Worm (Caenorhabditis elegans) whole organism, mixed stage, embryonic: ENCODE measurements around the gene F07A11.4.

ENCODE experiments used
- M03D4.4 ChIP-seq: sonication (generic microtip); optimal IDR thresholded peaks from 2 replicates; lab custom pipeline; 2017; ENCODE audit warnings: mild to moderate bottlenecking, missing genetic modification characterization, missing compliant biosample characterization
- bed-3 ChIP-seq: fragments of 200-800 bp; sonication (Bioruptor generic); optimal IDR thresholded peaks from 3 replicates; lab custom pipeline; 2018; ENCODE audit warnings: mild to moderate bottlenecking, missing genetic modification characterization, moderate library complexity, missing compliant biosample characterization
- blmp-1 ChIP-seq: fragments of 150-350 bp; optimal IDR thresholded peaks from 2 replicates; lab custom pipeline; 2014; ENCODE audit warnings: missing biosample characterization, missing genetic modification characterization
- ceh-39 ChIP-seq: fragments of 150-350 bp; optimal IDR thresholded peaks from 2 replicates; lab custom pipeline; 2014; ENCODE audit warnings: missing biosample characterization, missing genetic modification characterization
- ceh-43 ChIP-seq: fragments of 200-800 bp; sonication (Bioruptor generic); optimal IDR thresholded peaks from 2 replicates; lab custom pipeline; 2018; ENCODE audit warnings: mild to moderate bottlenecking, missing genetic modification characterization, moderate library complexity, missing compliant biosample characterization
- ceh-83 ChIP-seq: fragments of 200-800 bp; sonication (Bioruptor generic); optimal IDR thresholded peaks from 2 replicates; lab custom pipeline; 2018; ENCODE audit warnings: mild to moderate bottlenecking, missing genetic modification characterization, missing compliant biosample characterization
- ces-1 ChIP-seq: fragments of 150-350 bp; optimal IDR thresholded peaks from 2 replicates; lab custom pipeline; 2014; ENCODE audit warnings: missing biosample characterization, missing genetic modification reagents, missing genetic modification characterization
- cnd-1 ChIP-seq: fragments of 200-800 bp; sonication (Bioruptor generic); optimal IDR thresholded peaks from 2 replicates; lab custom pipeline; 2018; ENCODE audit warnings: mild to moderate bottlenecking, missing genetic modification characterization, missing compliant biosample characterization
- drap-1 ChIP-seq: fragments of 200-800 bp; sonication (Bioruptor generic); optimal IDR thresholded peaks from 3 replicates; lab custom pipeline; 2018; ENCODE audit warnings: mild to moderate bottlenecking, missing genetic modification characterization, missing compliant biosample characterization
- elt-1 ChIP-seq: sonication (generic microtip); optimal IDR thresholded peaks from 2 replicates; lab custom pipeline; 2017; ENCODE audit warnings: missing genetic modification characterization, mild to moderate bottlenecking, missing compliant biosample characterization, antibody characterized with exemption, moderate library complexity, borderline replicate concordance; ENCODE audit not compliant: insufficient read depth
- elt-3 ChIP-seq: fragments of 150-350 bp; optimal IDR thresholded peaks from 2 replicates; lab custom pipeline; 2014; ENCODE audit warnings: missing biosample characterization, missing genetic modification characterization
- flh-1 ChIP-seq: fragments of 200-800 bp; sonication (Bioruptor generic); optimal IDR thresholded peaks from 2 replicates; lab custom pipeline; 2018; ENCODE audit warnings: mild to moderate bottlenecking, missing genetic modification characterization, moderate library complexity, missing compliant biosample characterization
- ham-2 ChIP-seq: fragments of 200-800 bp; sonication (Bioruptor generic); optimal IDR thresholded peaks from 2 replicates; lab custom pipeline; 2018; ENCODE audit warnings: mild to moderate bottlenecking, missing genetic modification characterization, missing compliant biosample characterization
- hlh-1 ChIP-seq: fragments of 150-350 bp; optimal IDR thresholded peaks from 2 replicates; lab custom pipeline; 2014; ENCODE audit warnings: missing biosample characterization, missing genetic modification reagents, missing genetic modification characterization
- lin-13 ChIP-seq: fragments of 150-350 bp; optimal IDR thresholded peaks from 2 replicates; lab custom pipeline; 2014; ENCODE audit warnings: missing biosample characterization, missing genetic modification characterization
- lin-32 ChIP-seq: fragments of 200-800 bp; sonication (Bioruptor generic); optimal IDR thresholded peaks from 2 replicates; lab custom pipeline; 2018; ENCODE audit warnings: mild to moderate bottlenecking, missing genetic modification characterization, missing compliant biosample characterization
- lsy-2 ChIP-seq: fragments of 150-350 bp; optimal IDR thresholded peaks from 2 replicates; lab custom pipeline; 2014; ENCODE audit warnings: missing biosample characterization, missing genetic modification characterization
- mab-5 ChIP-seq: fragments of 150-350 bp; optimal IDR thresholded peaks from 2 replicates; lab custom pipeline; 2014; ENCODE audit warnings: missing biosample characterization, missing genetic modification characterization
- mep-1 ChIP-seq: fragments of 150-350 bp; optimal IDR thresholded peaks from 2 replicates; lab custom pipeline; 2017; ENCODE audit warnings: missing biosample characterization, missing genetic modification reagents, missing genetic modification characterization, inconsistent platforms
- mls-2 ChIP-seq: sonication (generic microtip); optimal IDR thresholded peaks from 2 replicates; lab custom pipeline; 2016; ENCODE audit warnings: mild to moderate bottlenecking, missing genetic modification characterization, moderate library complexity, missing compliant biosample characterization
- nhr-12 ChIP-seq: fragments of 150-350 bp; optimal IDR thresholded peaks from 2 replicates; lab custom pipeline; 2014; ENCODE audit warnings: missing biosample characterization, missing genetic modification characterization
- nhr-2 ChIP-seq: fragments of 150-350 bp; optimal IDR thresholded peaks from 2 replicates; lab custom pipeline; 2014; ENCODE audit warnings: missing biosample characterization, missing genetic modification characterization
- nhr-237 ChIP-seq: fragments of 150-350 bp; optimal IDR thresholded peaks from 2 replicates; lab custom pipeline; 2014; ENCODE audit warnings: missing biosample characterization, missing genetic modification characterization
- nhr-28 ChIP-seq: fragments of 150-350 bp; optimal IDR thresholded peaks from 2 replicates; lab custom pipeline; 2014; ENCODE audit warnings: missing biosample characterization, missing genetic modification characterization
- nhr-76 ChIP-seq: sonication (generic microtip); optimal IDR thresholded peaks from 2 replicates; lab custom pipeline; 2017; ENCODE audit warnings: missing biosample characterization, missing genetic modification characterization
- pha-4 ChIP-seq: fragments of 150-350 bp; optimal IDR thresholded peaks from 2 replicates; lab custom pipeline; 2018; ENCODE audit warnings: missing biosample characterization, missing genetic modification reagents, missing genetic modification characterization
- sem-2 ChIP-seq: fragments of 200-800 bp; sonication (Bioruptor generic); optimal IDR thresholded peaks from 2 replicates; lab custom pipeline; 2018; ENCODE audit warnings: mild to moderate bottlenecking, missing genetic modification characterization, missing compliant biosample characterization
- snpc-4 ChIP-seq: fragments of 150-350 bp; optimal IDR thresholded peaks from 2 replicates; lab custom pipeline; 2014; ENCODE audit warnings: missing biosample characterization, missing genetic modification characterization
- sptf-1 ChIP-seq: sonication (generic microtip); optimal IDR thresholded peaks from 2 replicates; lab custom pipeline; 2017; ENCODE audit warnings: mild to moderate bottlenecking, missing genetic modification characterization, moderate library complexity, missing compliant biosample characterization
- tbx-8 ChIP-seq: fragments of 200-800 bp; sonication (Bioruptor generic); optimal IDR thresholded peaks from 2 replicates; lab custom pipeline; 2018; ENCODE audit warnings: mild to moderate bottlenecking, missing genetic modification characterization, moderate library complexity, missing compliant biosample characterization
- unc-120 ChIP-seq: sonication (generic microtip); optimal IDR thresholded peaks from 2 replicates; lab custom pipeline; 2017; ENCODE audit warnings: missing genetic modification characterization, missing compliant biosample characterization; ENCODE audit not compliant: poor library complexity, severe bottlenecking
- unc-39 ChIP-seq: fragments of 150-350 bp; optimal IDR thresholded peaks from 2 replicates; lab custom pipeline; 2014; ENCODE audit warnings: missing biosample characterization, missing genetic modification characterization
- unc-62 ChIP-seq: fragments of 150-350 bp; optimal IDR thresholded peaks from 2 replicates; lab custom pipeline; 2014; ENCODE audit warnings: missing biosample characterization, missing genetic modification reagents, missing genetic modification characterization
- zip-8 ChIP-seq: fragments of 150-350 bp; optimal IDR thresholded peaks from 2 replicates; lab custom pipeline; 2014; ENCODE audit warnings: missing biosample characterization, missing genetic modification characterization
- ztf-11 ChIP-seq: fragments of 150-350 bp; optimal IDR thresholded peaks from 2 replicates; lab custom pipeline; 2014; ENCODE audit warnings: missing biosample characterization, missing genetic modification characterization

F07A11.4 gene

DNA sequence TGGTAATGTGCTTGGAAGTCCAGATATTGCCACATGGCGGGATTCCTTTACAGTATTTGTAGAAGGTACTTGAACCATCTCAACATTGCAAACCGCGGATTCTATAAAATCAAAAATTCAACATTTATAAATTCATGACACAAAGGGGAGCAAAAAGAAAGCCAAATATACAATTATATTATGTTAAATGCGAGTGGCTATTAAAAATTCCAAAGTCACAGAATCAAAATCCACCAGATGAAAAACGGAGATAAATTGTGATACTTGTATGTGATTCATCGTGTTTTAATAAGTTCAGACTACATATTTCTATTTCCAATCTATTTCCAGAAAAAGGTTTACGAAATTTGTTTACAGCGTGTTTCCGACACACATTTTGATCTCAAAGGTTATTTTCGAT lies 32.7 kb downstream of the F07A11.4 start, which contains the start of gene din-1:
Gene din-1, minus strand, starts transcription at position 101 of the 400 bp plus-strand sequence.
- no peak for TF ChIP-seq sptf-1
- TF ChIP-seq nhr-76 (tag; lab: Kevin White, UChicago): no peak
- no peak for TF ChIP-seq ceh-43 (GFP tag; lab: Kevin White, UChicago)
- TF ChIP-seq cnd-1 (tag; lab: Kevin White, UChicago): no peak
- no peak for TF ChIP-seq pha-4 (tag; lab: Kevin White, UChicago)
- no peak for TF ChIP-seq tbx-8 (GFP tag; lab: Kevin White, UChicago)
- no peak for TF ChIP-seq lin-32 (GFP tag; lab: Kevin White, UChicago)
- TF ChIP-seq nhr-28 (tag; lab: Kevin White, UChicago): no peak
- no peak for TF ChIP-seq flh-1 (GFP tag; lab: Kevin White, UChicago)
- TF ChIP-seq ces-1 (GFP tag; lab: Kevin White, UChicago): no peak
- no peak for TF ChIP-seq lin-13
- TF ChIP-seq drap-1 (GFP tag; lab: Kevin White, UChicago): no peak
- TF ChIP-seq mab-5 (tag; lab: Kevin White, UChicago): no peak
- TF ChIP-seq nhr-12 (tag; lab: Kevin White, UChicago): no peak
- TF ChIP-seq ztf-11: no peak

DNA sequence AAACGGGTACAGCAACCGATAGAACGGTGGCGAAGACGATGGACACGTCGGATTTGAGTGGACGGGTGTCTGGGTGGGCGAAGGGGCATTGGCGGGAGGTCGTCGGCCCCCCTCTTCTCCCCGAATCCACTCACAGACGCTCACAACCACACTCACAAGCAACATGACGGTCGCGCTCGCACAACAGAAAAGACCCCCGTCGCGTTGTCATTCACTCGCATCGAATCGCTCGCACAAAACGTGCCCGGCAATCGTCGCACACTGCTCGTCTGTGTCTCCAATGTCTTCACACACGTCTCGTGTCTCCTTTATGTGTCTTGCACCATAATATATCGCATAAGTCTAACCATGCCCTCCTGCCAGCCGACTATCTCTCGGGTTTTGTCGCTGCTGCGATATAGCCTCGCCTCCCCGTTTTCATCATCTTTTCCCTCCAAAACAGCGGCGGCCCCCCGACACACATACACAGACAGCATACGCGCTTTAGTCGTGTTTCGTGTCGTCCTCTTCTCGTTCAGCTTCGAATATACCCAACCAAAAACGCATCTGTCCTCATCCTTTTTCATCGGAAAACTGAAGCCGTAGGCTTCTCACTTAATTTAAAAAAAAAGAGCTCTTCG lies 33.4 kb downstream of the F07A11.4 start:
- no peak for TF ChIP-seq tbx-8 (GFP tag; lab: Kevin White, UChicago)
- peak; percentile 82 for TF ChIP-seq drap-1 (GFP tag; lab: Kevin White, UChicago)
- peak; percentile 30 for TF ChIP-seq blmp-1 (tag; lab: Kevin White, UChicago)
- peak; percentile 82 for TF ChIP-seq unc-62 (GFP tag; lab: Kevin White, UChicago)
- peak; percentile 18 for TF ChIP-seq ceh-39 (tag; lab: Kevin White, UChicago)
- TF ChIP-seq nhr-2 (tag; lab: Kevin White, UChicago): peak; percentile 16
- peak; percentile 31 for TF ChIP-seq ceh-83 (GFP tag; lab: Kevin White, UChicago)
- no peak for TF ChIP-seq nhr-12 (tag; lab: Kevin White, UChicago)
- TF ChIP-seq nhr-76 (tag; lab: Kevin White, UChicago): no peak
- no peak for TF ChIP-seq snpc-4 (tag; lab: Kevin White, UChicago)
- TF ChIP-seq pha-4 (tag; lab: Kevin White, UChicago): peak; percentile 89
- TF ChIP-seq lsy-2: peak; percentile 48
- TF ChIP-seq flh-1 (GFP tag; lab: Kevin White, UChicago): no peak
- no peak for TF ChIP-seq sem-2 (GFP tag; lab: Kevin White, UChicago)
- TF ChIP-seq unc-39 (tag; lab: Kevin White, UChicago): no peak
- peak; percentile 33 for TF ChIP-seq elt-3 (tag; lab: Kevin White, UChicago)
- TF ChIP-seq nhr-237 (tag; lab: Kevin White, UChicago): peak; percentile 34
- peak; percentile 49 for TF ChIP-seq ceh-43 (GFP tag; lab: Kevin White, UChicago)
- TF ChIP-seq zip-8 (tag; lab: Kevin White, UChicago): peak; percentile 2
- no peak for TF ChIP-seq nhr-28 (tag; lab: Kevin White, UChicago)
- TF ChIP-seq mep-1 (tag; lab: Kevin White, UChicago): peak; percentile 52
- no peak for TF ChIP-seq lin-32 (GFP tag; lab: Kevin White, UChicago)
- TF ChIP-seq bed-3 (GFP tag; lab: Kevin White, UChicago): no peak
- peak; percentile 97 for TF ChIP-seq unc-120 (tag; lab: Kevin White, UChicago)
- TF ChIP-seq sptf-1: peak; percentile 84
- TF ChIP-seq cnd-1 (tag; lab: Kevin White, UChicago): peak; percentile 41
- peak; percentile 61 for TF ChIP-seq M03D4.4 (tag; lab: Kevin White, UChicago)
- no peak for TF ChIP-seq elt-1 (tag; lab: Kevin White, UChicago)
- TF ChIP-seq mls-2 (tag; lab: Kevin White, UChicago): peak; percentile 90
- peak; percentile 72 for TF ChIP-seq hlh-1 (tag; lab: Kevin White, UChicago)
- peak; percentile 99 for TF ChIP-seq ham-2
- no peak for TF ChIP-seq mab-5 (tag; lab: Kevin White, UChicago)
- TF ChIP-seq ztf-11: peak; percentile 86
- peak; percentile 71 for TF ChIP-seq lin-13
- TF ChIP-seq ces-1 (GFP tag; lab: Kevin White, UChicago): peak; percentile 43
